Fruit fly (Drosophila melanogaster): Measurements from ENCODE around the gene CG5676.
A peak's percentile ranks its signal among the peaks of the same experiment; 100 is the strongest.

CG5676 gene

DNA sequence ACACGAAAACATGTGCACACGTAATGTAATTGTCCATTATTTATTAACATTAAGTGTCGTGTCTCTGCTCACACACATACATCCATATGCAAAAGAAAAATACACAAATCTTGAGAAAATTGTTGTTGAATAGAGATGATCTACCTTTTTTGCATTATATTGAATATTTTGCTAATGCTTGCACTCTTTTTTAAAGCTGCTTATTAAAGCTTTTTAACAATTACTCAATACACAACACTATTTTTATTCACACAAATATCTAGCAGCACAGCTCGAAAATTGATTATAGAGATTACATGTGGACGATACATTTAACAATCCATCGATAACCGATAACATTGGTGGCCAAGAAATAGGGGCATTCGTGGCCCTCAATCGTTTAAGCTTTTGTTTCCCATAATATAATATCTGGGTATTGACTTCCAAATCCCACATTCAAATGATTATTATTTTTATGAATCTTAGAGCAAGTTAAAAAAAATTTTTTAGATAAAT lies 36.4 kb upstream of the CG5676 start, which contains the start of gene Ufd4 (continued):
- TF ChIP-seq CG8281 (tag; optimal IDR thresholded peaks at IDR 0.05) (no peak), CG34224 (GFP tag; IDR thresholded peaks at IDR 0.05; ENCODE audit: partially characterized antibody) (peak; percentile 17; the same call in 1 of the 3 replicates), corto (GFP tag; optimal IDR thresholded peaks at IDR 0.05) (peak; percentile 18), ab (GFP tag; optimal IDR thresholded peaks at IDR 0.05) (no peak), pum (GFP tag; optimal IDR thresholded peaks at IDR 0.05) (peak; percentile 36), Sin3A (optimal IDR thresholded peaks at IDR 0.05) (no peak), zfh2 (GFP tag; optimal IDR thresholded peaks at IDR 0.05) (peak; percentile 60), CG8765 (GFP tag; IDR thresholded peaks at IDR 0.05) (no peak), sr (GFP tag; IDR thresholded peaks at IDR 0.05) (no peak), Mes4 (GFP tag; optimal IDR thresholded peaks at IDR 0.05) (peak; percentile 11), ken (GFP tag; IDR thresholded peaks at IDR 0.05) (no peak; the same call in 2 of the 3 replicates), p53 (GFP tag; optimal IDR thresholded peaks at IDR 0.05) (no peak), z (GFP tag; IDR thresholded peaks at IDR 0.05) (no peak), Poxn (GFP tag; IDR thresholded peaks at IDR 0.05) (no peak), Doc2 (GFP tag; IDR thresholded peaks at IDR 0.05) (no peak), Dip2 (GFP tag; IDR thresholded peaks at IDR 0.05) (no peak), seq (GFP tag; IDR thresholded peaks at IDR 0.05) (no peak), CG15696 (tag; optimal IDR thresholded peaks at IDR 0.05) (peak; percentile 65), insv (GFP tag; optimal IDR thresholded peaks at IDR 0.05) (no peak), CG11504 (tag; optimal IDR thresholded peaks at IDR 0.05) (no peak), sens-2 (GFP tag; IDR thresholded peaks at IDR 0.05) (no peak), hbn (GFP tag; IDR thresholded peaks at IDR 0.05; ENCODE audit: partially characterized antibody) (no peak; the same call in 1 of the 2 replicates), CG17568 (GFP tag; optimal IDR thresholded peaks at IDR 0.05) (no peak), chn (GFP tag; optimal IDR thresholded peaks at IDR 0.05) (peak; percentile 72), ara (GFP tag; IDR thresholded peaks at IDR 0.05) (no peak; the same call in 1 of the 2 replicates), tup (GFP tag; optimal IDR thresholded peaks at IDR 0.05) (no peak), Pdp1 (GFP tag; optimal IDR thresholded peaks at IDR 0.05) (peak; percentile 45 to 80), kah (GFP tag; optimal IDR thresholded peaks at IDR 0.05) (peak; percentile 43), CG4617 (GFP tag; optimal IDR thresholded peaks at IDR 0.05; ENCODE audit: borderline replicate concordance) (peak; percentile 68), CG14441 (GFP tag; IDR thresholded peaks at IDR 0.05) (no peak; the same call in 1 of the 2 replicates), dysf (GFP tag; IDR thresholded peaks at IDR 0.05) (no peak; the same call in 2 of the 3 replicates), mld (GFP tag; IDR thresholded peaks at IDR 0.05; ENCODE audit: partially characterized antibody) (no peak), CG16813 (GFP tag; IDR thresholded peaks at IDR 0.05; ENCODE audit: partially characterized antibody) (peak; percentile 40; the same call in 2 of the 3 replicates), Dll (GFP tag; IDR thresholded peaks at IDR 0.05; ENCODE audit: partially characterized antibody) (peak; percentile 56; the same call in 2 of the 4 replicates), pita (GFP tag; optimal IDR thresholded peaks at IDR 0.05) (no peak), CG8089 (GFP tag; optimal IDR thresholded peaks at IDR 0.05) (peak; percentile 14), CG10959 (GFP tag; IDR thresholded peaks at IDR 0.05) (no peak), HLH4C (GFP tag; IDR thresholded peaks at IDR 0.05; ENCODE audit: partially characterized antibody) (no peak; the same call in 2 of the 3 replicates), dati (GFP tag; IDR thresholded peaks at IDR 0.05) (no peak), zen2 (GFP tag; IDR thresholded peaks at IDR 0.05; ENCODE audit: partially characterized antibody) (no peak; the same call in 2 of the 3 replicates), wek (GFP tag; optimal IDR thresholded peaks at IDR 0.05) (peak; percentile 98), ewg (GFP tag; optimal IDR thresholded peaks at IDR 0.05) (no peak), ap (GFP tag; IDR thresholded peaks at IDR 0.05) (no peak), stc (GFP tag; IDR thresholded peaks at IDR 0.05) (peak; percentile 80), Meics (GFP tag; optimal IDR thresholded peaks at IDR 0.05) (no peak), H15 (GFP tag; IDR thresholded peaks at IDR 0.05) (no peak), CG11560 (tag; IDR thresholded peaks at IDR 0.05) (no peak), ssp (GFP tag; IDR thresholded peaks at IDR 0.05) (no peak; the same call in 1 of the 2 replicates), CG10543 (GFP tag; optimal IDR thresholded peaks at IDR 0.05) (no peak), CG4282 (GFP tag; optimal IDR thresholded peaks at IDR 0.05) (no peak), gem (tag; optimal IDR thresholded peaks at IDR 0.05) (no peak)

All from whole organism, embryonic.